Fruit fly (Drosophila melanogaster) whole organism, embryonic: ENCODE measurements around the gene MED4.

Experiments used
- Ada2b ChIP-seq: fragments of 200-800 bp; sonication (Bioruptor generic); IDR thresholded peaks from 2 replicates; pipeline ENCODE4 v1.3.6; 2022; ENCODE audit warnings: missing biosample characterization, missing genetic modification characterization
- Atf-2 ChIP-seq: fragments of 200-800 bp; sonication (Bioruptor generic); optimal IDR thresholded peaks from 2 replicates; lab custom pipeline; 2016; ENCODE audit warnings: missing biosample characterization, missing genetic modification characterization
- CG10462 ChIP-seq: fragments of 200-800 bp; sonication (Bioruptor generic); optimal IDR thresholded peaks from 2 replicates; lab custom pipeline; 2016; ENCODE audit warnings: missing biosample characterization, missing genetic modification characterization
- CG11093 ChIP-seq: fragments of 200-800 bp; sonication (Bioruptor generic); IDR thresholded peaks from 3 replicates; pipeline ENCODE4 v1.3.6; 2022; ENCODE audit warnings: missing biosample characterization, missing genetic modification characterization
- CG11247 ChIP-seq: fragments of 200-800 bp; sonication (Bioruptor generic); IDR thresholded peaks from 2 replicates; pipeline ENCODE4 v1.3.6; 2022; ENCODE audit warnings: missing biosample characterization, missing genetic modification characterization
- CG11504 ChIP-seq: fragments of 200-800 bp; sonication (Bioruptor generic); optimal IDR thresholded peaks from 3 replicates; lab custom pipeline; 2019; ENCODE audit warnings: missing biosample characterization, mild to moderate bottlenecking, missing genetic modification characterization, moderate library complexity
- CG12659 ChIP-seq: fragments of 200-800 bp; sonication (Bioruptor generic); optimal IDR thresholded peaks from 3 replicates; lab custom pipeline; 2017; ENCODE audit warnings: mild to moderate bottlenecking, missing biosample characterization, missing genetic modification reagents, missing genetic modification characterization
- CG15011 ChIP-seq: fragments of 200-800 bp; sonication (Bioruptor generic); optimal IDR thresholded peaks from 3 replicates; lab custom pipeline; 2018; ENCODE audit warnings: missing biosample characterization, mild to moderate bottlenecking, missing genetic modification characterization
- CG15696 ChIP-seq: fragments of 200-800 bp; sonication (Bioruptor generic); optimal IDR thresholded peaks from 2 replicates; lab custom pipeline; 2019; ENCODE audit warnings: missing biosample characterization, mild to moderate bottlenecking, missing genetic modification characterization, moderate library complexity
- CG17912 ChIP-seq: fragments of 200-800 bp; sonication (Bioruptor generic); optimal IDR thresholded peaks from 2 replicates; lab custom pipeline; 2018; ENCODE audit warnings: missing biosample characterization, mild to moderate bottlenecking, missing genetic modification characterization
- CG2202 ChIP-seq: fragments of 200-800 bp; sonication (Bioruptor generic); optimal IDR thresholded peaks from 2 replicates; lab custom pipeline; 2018; ENCODE audit warnings: missing biosample characterization, mild to moderate bottlenecking, missing genetic modification characterization
- CG30403 ChIP-seq: fragments of 200-800 bp; sonication (Bioruptor generic); optimal IDR thresholded peaks from 3 replicates; lab custom pipeline; 2016; ENCODE audit warnings: missing biosample characterization, missing genetic modification characterization
- CG30431 ChIP-seq: fragments of 200-800 bp; sonication (Bioruptor generic); optimal IDR thresholded peaks from 2 replicates; lab custom pipeline; 2017; ENCODE audit warnings: missing biosample characterization, missing genetic modification characterization
- CG3726 ChIP-seq: fragments of 200-800 bp; sonication (Bioruptor generic); IDR thresholded peaks from 3 replicates; pipeline ENCODE4, ENCODE4 v1.3.6; 2022; ENCODE audit warnings: missing biosample characterization, missing genetic modification characterization
- CG4820 ChIP-seq: fragments of 200-800 bp; sonication (Bioruptor generic); optimal IDR thresholded peaks from 3 replicates; lab custom pipeline; 2016; ENCODE audit warnings: missing biosample characterization, missing genetic modification characterization
- CG5180 ChIP-seq: fragments of 200-800 bp; sonication (Bioruptor generic); optimal IDR thresholded peaks from 3 replicates; lab custom pipeline; 2017; ENCODE audit warnings: missing biosample characterization, missing genetic modification characterization, mild to moderate bottlenecking, moderate library complexity, missing genetic modification reagents
- CG7271 ChIP-seq: fragments of 200-800 bp; sonication (Bioruptor generic); optimal IDR thresholded peaks from 2 replicates; lab custom pipeline; 2018; ENCODE audit warnings: missing biosample characterization, mild to moderate bottlenecking, missing genetic modification characterization, moderate library complexity
- CG7372 ChIP-seq: fragments of 200-800 bp; sonication (Bioruptor generic); IDR thresholded peaks from 2 replicates; pipeline ENCODE4 v1.3.6; 2022; ENCODE audit warnings: missing biosample characterization, missing genetic modification characterization
- CG7786 ChIP-seq: fragments of 200-800 bp; sonication (Bioruptor generic); optimal IDR thresholded peaks from 2 replicates; lab custom pipeline; 2016; ENCODE audit warnings: missing biosample characterization, missing genetic modification characterization
- CG9727 ChIP-seq: fragments of 200-800 bp; sonication (Bioruptor generic); optimal IDR thresholded peaks from 3 replicates; lab custom pipeline; 2017; ENCODE audit warnings: missing biosample characterization, mild to moderate bottlenecking, missing genetic modification characterization
- Drgx ChIP-seq: fragments of 200-800 bp; sonication (Bioruptor generic); IDR thresholded peaks from 2 replicates; pipeline ENCODE4 v1.3.6; 2022; ENCODE audit warnings: missing biosample characterization, missing genetic modification characterization
- Eip74EF ChIP-seq, 2 experiments: fragments of 200-800 bp in 1 of 2; fragments of >200 bp in 1 of 2; sonication (Bioruptor generic) in 1 of 2; optimal IDR thresholded peaks; 2 replicates each; lab custom pipeline; 2017 to 2019; ENCODE audit warnings: missing biosample characterization in 2 of 2, missing genetic modification characterization in 2 of 2, mild to moderate bottlenecking in 1 of 2, moderate library complexity in 1 of 2
- HLHmδ ChIP-seq: fragments of 200-800 bp; sonication (Bioruptor generic); optimal IDR thresholded peaks from 2 replicates; lab custom pipeline; 2018; ENCODE audit warnings: missing biosample characterization, mild to moderate bottlenecking, missing genetic modification characterization, moderate library complexity
- Meics ChIP-seq: fragments of 200-800 bp; sonication (Bioruptor generic); optimal IDR thresholded peaks from 2 replicates; lab custom pipeline; 2017; ENCODE audit warnings: missing biosample characterization, mild to moderate bottlenecking, missing genetic modification characterization
- Sox100B ChIP-seq: fragments of 200-800 bp; sonication (Bioruptor generic); optimal IDR thresholded peaks from 3 replicates; lab custom pipeline; 2018; ENCODE audit warnings: missing biosample characterization, mild to moderate bottlenecking, missing genetic modification characterization
- cg ChIP-seq: fragments of 200-800 bp; sonication (Bioruptor generic); optimal IDR thresholded peaks from 3 replicates; lab custom pipeline; 2019; ENCODE audit warnings: missing biosample characterization, mild to moderate bottlenecking, missing genetic modification characterization, moderate library complexity
- chinmo ChIP-seq: fragments of 200-800 bp; sonication (Bioruptor generic); IDR thresholded peaks from 4 replicates; pipeline ENCODE4 v1.3.6; 2022; ENCODE audit warnings: missing biosample characterization, missing genetic modification characterization; ENCODE audit not compliant: partially characterized antibody
- dmrt99B ChIP-seq: fragments of 200-800 bp; sonication (Bioruptor generic); optimal IDR thresholded peaks from 2 replicates; lab custom pipeline; 2018; ENCODE audit warnings: missing biosample characterization, mild to moderate bottlenecking, missing genetic modification characterization, moderate library complexity
- en ChIP-seq: fragments of 200-800 bp; sonication (Bioruptor generic); optimal IDR thresholded peaks from 2 replicates; lab custom pipeline; 2016; ENCODE audit warnings: missing biosample characterization, missing genetic modification characterization
- fd3F ChIP-seq: fragments of 200-800 bp; sonication (Bioruptor generic); optimal IDR thresholded peaks from 2 replicates; lab custom pipeline; 2018; ENCODE audit warnings: missing biosample characterization, mild to moderate bottlenecking, missing genetic modification characterization, moderate library complexity
- fru ChIP-seq: fragments of >200 bp; optimal IDR thresholded peaks from 2 replicates; lab custom pipeline; 2017
- gem ChIP-seq: fragments of 200-800 bp; sonication (Bioruptor generic); optimal IDR thresholded peaks from 2 replicates; lab custom pipeline; 2019; ENCODE audit warnings: missing biosample characterization, mild to moderate bottlenecking, missing genetic modification characterization, moderate library complexity
- ham ChIP-seq: fragments of 200-800 bp; sonication (Bioruptor generic); IDR thresholded peaks from 2 replicates; pipeline ENCODE4 v1.3.6; 2022; ENCODE audit warnings: missing biosample characterization, missing genetic modification characterization
- kni ChIP-seq: fragments of 200-800 bp; sonication (Bioruptor generic); optimal IDR thresholded peaks from 3 replicates; lab custom pipeline; 2017; ENCODE audit warnings: mild to moderate bottlenecking, missing biosample characterization, missing genetic modification reagents, missing genetic modification characterization
- lmd ChIP-seq: fragments of 200-800 bp; sonication (Bioruptor generic); IDR thresholded peaks from 2 replicates; pipeline ENCODE4 v1.3.6; 2022; ENCODE audit warnings: missing biosample characterization, missing genetic modification characterization
- luna ChIP-seq: fragments of 200-800 bp; sonication (Bioruptor generic); optimal IDR thresholded peaks from 2 replicates; lab custom pipeline; 2016; ENCODE audit warnings: missing biosample characterization, missing genetic modification characterization
- mld ChIP-seq: fragments of 200-800 bp; sonication (Bioruptor generic); IDR thresholded peaks from 3 replicates; pipeline ENCODE4 v1.3.6; 2022; ENCODE audit warnings: missing biosample characterization, missing genetic modification characterization; ENCODE audit not compliant: partially characterized antibody
- nau ChIP-seq: fragments of 200-800 bp; sonication (Bioruptor generic); optimal IDR thresholded peaks from 3 replicates; lab custom pipeline; 2017; ENCODE audit warnings: missing biosample characterization, mild to moderate bottlenecking, missing genetic modification characterization, missing genetic modification reagents
- pan ChIP-seq, 4 experiments: fragments of >200 bp in 3 of 4; fragments of 200-800 bp in 1 of 4; sonication (Bioruptor generic) in 1 of 4; optimal IDR thresholded peaks in 3 of 4; IDR thresholded peaks in 1 of 4; 2 replicates each; pipeline versions ENCODE4 v1.3.6 to Lab custom; 2017 to 2022; ENCODE audit warnings: missing biosample characterization in 2 of 4, missing genetic modification characterization in 2 of 4, mixed read lengths in 1 of 4
- run ChIP-seq: fragments of 200-800 bp; sonication (Bioruptor generic); optimal IDR thresholded peaks from 3 replicates; lab custom pipeline; 2018; ENCODE audit warnings: missing biosample characterization, mild to moderate bottlenecking, missing genetic modification characterization
- sens ChIP-seq: fragments of 200-800 bp; sonication (Bioruptor generic); peaks from one replicate; lab custom pipeline; 2016; ENCODE audit warnings: missing biosample characterization, missing genetic modification characterization
- sob ChIP-seq: fragments of 200-800 bp; sonication (Bioruptor generic); IDR thresholded peaks from 2 replicates; pipeline ENCODE4 v1.3.6; 2022; ENCODE audit warnings: missing biosample characterization, missing genetic modification characterization
- ssp ChIP-seq: fragments of 200-800 bp; sonication (Bioruptor generic); IDR thresholded peaks from 2 replicates; pipeline ENCODE4 v1.3.6; 2022; ENCODE audit warnings: missing biosample characterization, missing genetic modification characterization
- tgo ChIP-seq: fragments of 200-800 bp; sonication (Bioruptor generic); IDR thresholded peaks from 3 replicates; pipeline ENCODE4 v1.3.6; 2022; ENCODE audit warnings: missing biosample characterization, missing genetic modification characterization
- tup ChIP-seq: fragments of 200-800 bp; sonication (Bioruptor generic); optimal IDR thresholded peaks from 2 replicates; lab custom pipeline; 2016; ENCODE audit warnings: missing biosample characterization, mild to moderate bottlenecking, missing genetic modification characterization, moderate library complexity
- unc-4 ChIP-seq: fragments of 200-800 bp; sonication (Bioruptor generic); IDR thresholded peaks from 2 replicates; pipeline ENCODE4 v1.3.6; 2022; ENCODE audit warnings: missing biosample characterization, missing genetic modification characterization; ENCODE audit not compliant: partially characterized antibody
- usp ChIP-seq: fragments of >200 bp; optimal IDR thresholded peaks from 2 replicates; lab custom pipeline; 2017; ENCODE audit warnings: missing biosample characterization, missing genetic modification characterization

MED4 gene

DNA sequence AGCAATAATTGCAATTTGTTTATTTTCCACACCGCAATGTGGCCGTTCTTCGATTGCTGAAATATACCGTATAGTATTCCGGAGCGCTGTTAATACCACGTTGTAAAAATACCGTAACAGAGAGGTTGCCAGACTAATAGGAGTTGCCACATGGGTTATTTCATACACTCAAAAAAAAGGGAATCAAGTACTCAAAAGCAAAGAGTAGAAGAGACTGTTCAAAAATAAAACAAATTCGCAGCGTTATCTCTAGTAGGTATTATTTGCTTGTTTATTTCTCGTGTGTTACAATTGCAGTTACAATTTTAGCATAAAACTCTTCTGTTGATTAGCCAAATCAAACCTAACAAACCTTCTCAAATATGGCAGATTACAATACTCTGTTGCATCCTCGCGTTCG is at the start of gene MED4 (continued):
- peak; percentile 42 for TF ChIP-seq CG30431 (GFP tag; lab: Kevin White, UChicago)
- peak; percentile 72 for TF ChIP-seq fd3F (GFP tag; lab: Kevin White, UChicago)
- TF ChIP-seq fru: no peak
- TF ChIP-seq CG30403 (GFP tag; lab: Kevin White, UChicago): peak; percentile 86
- TF ChIP-seq pan (optimal IDR thresholded peaks at IDR 0.05; lab: Kevin White, UChicago): no peak
- peak in 1 of 2 experiments; percentile 85 for TF ChIP-seq pan (GFP tag; optimal IDR thresholded peaks at IDR 0.05 in 1 of 2, IDR thresholded peaks at IDR 0.05 in 1 of 2)
- peak; percentile 63 for TF ChIP-seq ssp (GFP tag; lab: Robert Waterston, UW)
- TF ChIP-seq nau (GFP tag; lab: Kevin White, UChicago): no peak
- TF ChIP-seq unc-4 (GFP tag; lab: Robert Waterston, UW): peak; percentile 14; the same call in 1 of the 2 replicates
- peak in 1 of 2 experiments; percentile 26 for TF ChIP-seq Eip74EF (GFP tag; optimal IDR thresholded peaks at IDR 0.05; lab: Kevin White, UChicago)
- peak; percentile 91 for TF ChIP-seq CG12659
- no peak for TF ChIP-seq cg
- peak; percentile 21 for TF ChIP-seq CG10462 (GFP tag; lab: Kevin White, UChicago)
- TF ChIP-seq Sox100B (GFP tag; lab: Kevin White, UChicago): no peak
- TF ChIP-seq CG9727 (GFP tag; lab: Kevin White, UChicago): peak; percentile 74
- TF ChIP-seq chinmo (GFP tag; lab: Robert Waterston, UW): 0 out of 4 replicates have a peak, but pooled peaks have one; percentile 27
- peak; percentile 8 for TF ChIP-seq run
- peak; percentile 65 for TF ChIP-seq CG2202 (tag; lab: Kevin White, UChicago)
- peak; percentile 28 for TF ChIP-seq tup (GFP tag; lab: Kevin White, UChicago)
- TF ChIP-seq Atf-2 (GFP tag; lab: Kevin White, UChicago): peak; percentile 83
- peak; percentile 25; the same call in 1 of the 2 replicates for TF ChIP-seq ham (GFP tag; lab: Robert Waterston, UW)
- TF ChIP-seq CG7271 (tag; lab: Kevin White, UChicago): no peak
- TF ChIP-seq CG3726 (GFP tag; lab: Robert Waterston, UW): 0 out of 3 replicates have a peak, but pooled peaks have one; percentile 16
- TF ChIP-seq en (GFP tag; lab: Kevin White, UChicago): peak; percentile 76
- peak; percentile 87 for TF ChIP-seq CG7786 (GFP tag; lab: Kevin White, UChicago)
- peak; percentile 70 for TF ChIP-seq luna (GFP tag; lab: Kevin White, UChicago)
- peak; percentile 82 for TF ChIP-seq sob (GFP tag; lab: Robert Waterston, UW)
- TF ChIP-seq CG11247 (GFP tag; lab: Robert Waterston, UW): peak; percentile 71
- no peak for TF ChIP-seq mld (GFP tag; lab: Robert Waterston, UW)
- no peak for TF ChIP-seq kni
- TF ChIP-seq, all 482 proteins: peak for 370

DNA sequence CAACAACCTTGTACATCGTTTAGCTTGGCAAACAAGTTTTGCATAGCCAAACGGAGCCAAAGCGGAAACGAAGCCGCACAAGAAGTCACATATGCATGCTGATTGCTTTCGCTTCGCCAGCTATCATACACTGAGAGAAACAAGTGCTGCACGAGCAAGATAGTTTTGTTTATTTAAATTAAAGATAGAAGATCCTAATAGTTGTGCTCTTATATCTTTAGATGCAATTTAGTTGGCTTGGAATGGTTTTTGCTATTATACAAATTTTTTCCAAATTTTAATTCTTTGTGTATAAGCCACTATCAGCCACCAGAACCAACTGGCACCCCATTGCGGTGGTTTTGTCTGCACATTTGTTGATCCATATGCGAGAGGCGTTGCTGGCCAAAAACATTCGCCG is 33.2 kb upstream of the MED4 start:
- TF ChIP-seq CG15696 (tag; lab: Kevin White, UChicago) (no peak), Ada2b (GFP tag; lab: Robert Waterston, UW) (no peak), CG11093 (no peak), sens (GFP tag; lab: Kevin White, UChicago) (peak; percentile 74), CG11504 (tag; lab: Kevin White, UChicago) (peak; percentile 7), CG5180 (GFP tag; lab: Kevin White, UChicago) (no peak), tgo (GFP tag; lab: Robert Waterston, UW) (peak; percentile 16; the same call in 1 of the 3 replicates), gem (peak; percentile 14), Drgx (GFP tag; lab: Robert Waterston, UW) (peak; percentile 32; the same call in 1 of the 2 replicates), CG4820 (no peak), CG12659 (no peak), CG15011 (GFP tag; lab: Kevin White, UChicago) (no peak), lmd (GFP tag; lab: Robert Waterston, UW) (peak; percentile 26; the same call in 1 of the 2 replicates), HLHmδ (no peak), CG17912 (GFP tag; lab: Kevin White, UChicago) (no peak), usp (GFP tag; lab: Kevin White, UChicago) (no peak), dmrt99B (tag; lab: Kevin White, UChicago) (peak; percentile 20), Meics (GFP tag; lab: Kevin White, UChicago) (no peak), CG7372 (GFP tag; lab: Robert Waterston, UW) (no peak)
